Worm (Caenorhabditis elegans) whole organism, late embryonic: ENCODE data around the gene R07E5.4.

Source experiments
- C08G9.2 ChIP-seq: sonication (generic microtip); optimal IDR thresholded peaks from 2 replicates; lab custom pipeline; 2016; ENCODE audit warnings: mild to moderate bottlenecking, missing genetic modification characterization, moderate library complexity, missing compliant biosample characterization
- C38D4.7 ChIP-seq: fragments of 200-800 bp; sonication (Bioruptor generic); optimal IDR thresholded peaks from 2 replicates; lab custom pipeline; 2018; ENCODE audit warnings: mild to moderate bottlenecking, missing genetic modification characterization, moderate library complexity, missing compliant biosample characterization
- F13H6.1 ChIP-seq: sonication (generic microtip); optimal IDR thresholded peaks from 2 replicates; lab custom pipeline; 2016; ENCODE audit warnings: missing genetic modification characterization, missing compliant biosample characterization
- K02D7.2 ChIP-seq: sonication (generic microtip); optimal IDR thresholded peaks from 2 replicates; lab custom pipeline; 2017; ENCODE audit warnings: mild to moderate bottlenecking, missing genetic modification characterization, missing compliant biosample characterization
- T23F11.4 ChIP-seq: fragments of 200-800 bp; sonication (Bioruptor generic); optimal IDR thresholded peaks from 2 replicates; lab custom pipeline; 2018; ENCODE audit warnings: mild to moderate bottlenecking, missing genetic modification characterization, missing compliant biosample characterization
- ahr-1 ChIP-seq: sonication (generic microtip); optimal IDR thresholded peaks from 2 replicates; lab custom pipeline; 2016; ENCODE audit warnings: missing genetic modification characterization, missing compliant biosample characterization
- ceh-14 ChIP-seq: sonication (generic microtip); optimal IDR thresholded peaks from 2 replicates; lab custom pipeline; 2016; ENCODE audit warnings: missing genotype, missing genetic modification characterization, missing compliant biosample characterization
- ceh-18 ChIP-seq: sonication (generic microtip); optimal IDR thresholded peaks from 2 replicates; lab custom pipeline; 2016; ENCODE audit warnings: missing genetic modification characterization, missing compliant biosample characterization
- ceh-2 ChIP-seq: sonication (generic microtip); optimal IDR thresholded peaks from 2 replicates; lab custom pipeline; 2016; ENCODE audit warnings: missing genotype, missing genetic modification characterization, missing compliant biosample characterization
- ceh-24 ChIP-seq: sonication (generic microtip); optimal IDR thresholded peaks from 2 replicates; lab custom pipeline; 2016; ENCODE audit warnings: mild to moderate bottlenecking, missing genetic modification characterization, missing compliant biosample characterization
- ceh-31 ChIP-seq: sonication (generic microtip); optimal IDR thresholded peaks from 2 replicates; lab custom pipeline; 2016; ENCODE audit warnings: missing genetic modification characterization, missing compliant biosample characterization
- ceh-34 ChIP-seq: sonication (generic microtip); optimal IDR thresholded peaks from 2 replicates; lab custom pipeline; 2016; ENCODE audit warnings: mild to moderate bottlenecking, missing genetic modification characterization, missing compliant biosample characterization
- ceh-45 ChIP-seq: fragments of 200-800 bp; sonication (Bioruptor generic); IDR thresholded peaks from 2 replicates; pipeline ENCODE4 v1.3.6; 2022; ENCODE audit warnings: missing genetic modification reagents, missing genetic modification characterization, missing compliant biosample characterization
- ceh-6 ChIP-seq: fragments of 200-800 bp; sonication (Bioruptor generic); optimal IDR thresholded peaks from 2 replicates; lab custom pipeline; 2018; ENCODE audit warnings: mild to moderate bottlenecking, missing genetic modification characterization, missing compliant biosample characterization
- che-1 ChIP-seq: sonication (generic microtip); optimal IDR thresholded peaks from 2 replicates; lab custom pipeline; 2016; ENCODE audit warnings: mild to moderate bottlenecking, missing genetic modification characterization, missing compliant biosample characterization
- dmd-4 ChIP-seq: sonication (generic microtip); optimal IDR thresholded peaks from 2 replicates; lab custom pipeline; 2016; ENCODE audit warnings: borderline replicate concordance, missing genetic modification characterization, missing compliant biosample characterization
- dve-1 ChIP-seq: sonication (generic microtip); optimal IDR thresholded peaks from 2 replicates; lab custom pipeline; 2017; ENCODE audit warnings: antibody characterized with exemption, mild to moderate bottlenecking, missing genetic modification characterization, missing compliant biosample characterization
- elt-2 ChIP-seq: sonication (generic microtip); optimal IDR thresholded peaks from 2 replicates; lab custom pipeline; 2016; ENCODE audit warnings: missing genetic modification reagents, missing genetic modification characterization, missing compliant biosample characterization
- eyg-1 ChIP-seq: sonication (generic microtip); optimal IDR thresholded peaks from 2 replicates; lab custom pipeline; 2016; ENCODE audit warnings: missing genotype, missing genetic modification characterization, missing compliant biosample characterization
- fax-1 ChIP-seq: sonication (generic microtip); optimal IDR thresholded peaks from 2 replicates; lab custom pipeline; 2016; ENCODE audit warnings: missing genotype, missing genetic modification characterization, missing compliant biosample characterization
- fkh-6 ChIP-seq: sonication (generic microtip); optimal IDR thresholded peaks from 2 replicates; lab custom pipeline; 2016; ENCODE audit warnings: missing genetic modification characterization, missing compliant biosample characterization
- gmeb-2 ChIP-seq: sonication (generic microtip); optimal IDR thresholded peaks from 2 replicates; lab custom pipeline; 2016; ENCODE audit warnings: missing genetic modification characterization, inconsistent platforms, missing compliant biosample characterization
- hlh-13 ChIP-seq: fragments of 200-800 bp; sonication (Bioruptor generic); optimal IDR thresholded peaks from 2 replicates; lab custom pipeline; 2018; ENCODE audit warnings: mild to moderate bottlenecking, missing genetic modification characterization, missing compliant biosample characterization
- hlh-15 ChIP-seq: sonication (generic microtip); optimal IDR thresholded peaks from 2 replicates; lab custom pipeline; 2016; ENCODE audit warnings: missing genetic modification characterization, missing compliant biosample characterization
- hlh-6 ChIP-seq: sonication (generic microtip); optimal IDR thresholded peaks from 2 replicates; lab custom pipeline; 2016; ENCODE audit warnings: missing genotype, missing genetic modification characterization, missing compliant biosample characterization
- hlh-8 ChIP-seq: sonication (generic microtip); optimal IDR thresholded peaks from 2 replicates; lab custom pipeline; 2016; ENCODE audit warnings: missing genotype, missing genetic modification characterization, missing compliant biosample characterization
- lim-6 ChIP-seq: sonication (generic microtip); optimal IDR thresholded peaks from 2 replicates; lab custom pipeline; 2016; ENCODE audit warnings: missing genetic modification characterization, missing compliant biosample characterization
- lin-11 ChIP-seq: fragments of 200-800 bp; sonication (Bioruptor generic); optimal IDR thresholded peaks from 2 replicates; lab custom pipeline; 2018; ENCODE audit warnings: mild to moderate bottlenecking, missing genetic modification characterization, missing compliant biosample characterization
- madf-2 ChIP-seq: sonication (generic microtip); optimal IDR thresholded peaks from 2 replicates; lab custom pipeline; 2017; ENCODE audit warnings: missing genetic modification characterization, missing compliant biosample characterization
- nfya-1 ChIP-seq: sonication (generic microtip); optimal IDR thresholded peaks from 2 replicates; lab custom pipeline; 2017; ENCODE audit warnings: missing genetic modification characterization, mild to moderate bottlenecking, missing compliant biosample characterization, antibody characterized with exemption, moderate library complexity
- nhr-232 ChIP-seq: sonication (generic microtip); optimal IDR thresholded peaks from 2 replicates; lab custom pipeline; 2016; ENCODE audit warnings: missing genetic modification characterization, missing compliant biosample characterization
- pat-9 ChIP-seq: fragments of 200-800 bp; sonication (Bioruptor generic); optimal IDR thresholded peaks from 2 replicates; lab custom pipeline; 2018; ENCODE audit warnings: mild to moderate bottlenecking, missing genetic modification characterization, moderate library complexity, missing compliant biosample characterization
- pha-2 ChIP-seq: sonication (generic microtip); optimal IDR thresholded peaks from 2 replicates; lab custom pipeline; 2017; ENCODE audit warnings: mild to moderate bottlenecking, missing genetic modification characterization, missing compliant biosample characterization
- pqm-1 ChIP-seq: sonication (generic microtip); optimal IDR thresholded peaks from 2 replicates; lab custom pipeline; 2016; ENCODE audit warnings: missing genetic modification characterization, missing compliant biosample characterization
- ref-2 ChIP-seq: sonication (generic microtip); optimal IDR thresholded peaks from 2 replicates; lab custom pipeline; 2016; ENCODE audit warnings: missing genetic modification characterization, missing compliant biosample characterization
- rnt-1 ChIP-seq: sonication (generic microtip); optimal IDR thresholded peaks from 2 replicates; lab custom pipeline; 2016; ENCODE audit warnings: missing genetic modification characterization, missing compliant biosample characterization
- sdc-2 ChIP-seq: sonication (generic microtip); optimal IDR thresholded peaks from 2 replicates; lab custom pipeline; 2016; ENCODE audit warnings: missing genotype, missing genetic modification characterization, missing compliant biosample characterization
- sox-2 ChIP-seq: fragments of 200-800 bp; sonication (Bioruptor generic); IDR thresholded peaks from 2 replicates; pipeline ENCODE4 v1.3.6; 2022; ENCODE audit warnings: missing genetic modification reagents, missing genetic modification characterization, missing compliant biosample characterization
- sox-4 ChIP-seq: sonication (generic microtip); optimal IDR thresholded peaks from 2 replicates; lab custom pipeline; 2017; ENCODE audit warnings: mild to moderate bottlenecking, missing genetic modification characterization, inconsistent platforms, missing compliant biosample characterization
- syd-9 ChIP-seq: sonication (generic microtip); optimal IDR thresholded peaks from 2 replicates; lab custom pipeline; 2016; ENCODE audit warnings: mild to moderate bottlenecking, missing genetic modification characterization, moderate library complexity, missing compliant biosample characterization
- tbx-2 ChIP-seq: sonication (generic microtip); optimal IDR thresholded peaks from 2 replicates; lab custom pipeline; 2016; ENCODE audit warnings: missing genetic modification characterization, missing compliant biosample characterization
- ttx-3 ChIP-seq: sonication (generic microtip); optimal IDR thresholded peaks from 2 replicates; lab custom pipeline; 2016; ENCODE audit warnings: missing genetic modification reagents, missing genetic modification characterization, missing compliant biosample characterization
- unc-3 ChIP-seq, 2 experiments: fragments of 200-800 bp in 1 of 2; sonication (Bioruptor generic) in 1 of 2; sonication (generic microtip) in 1 of 2; conservative IDR thresholded peaks in 1 of 2; optimal IDR thresholded peaks in 1 of 2; 2 replicates each; pipeline versions ENCODE4 v1.3.6 to Lab custom; 2016 to 2022; ENCODE audit warnings: missing compliant biosample characterization in 2 of 2, missing genetic modification characterization in 2 of 2, missing genetic modification reagents in 1 of 2
- unc-42 ChIP-seq: sonication (generic microtip); optimal IDR thresholded peaks from 2 replicates; lab custom pipeline; 2016; ENCODE audit warnings: missing genotype, missing genetic modification characterization, missing compliant biosample characterization
- unc-86 ChIP-seq: sonication (generic microtip); optimal IDR thresholded peaks from 2 replicates; lab custom pipeline; 2016; ENCODE audit warnings: missing genetic modification characterization, missing compliant biosample characterization
- zip-5 ChIP-seq: sonication (generic microtip); optimal IDR thresholded peaks from 2 replicates; lab custom pipeline; 2016; ENCODE audit warnings: missing genetic modification characterization, missing compliant biosample characterization
- ztf-16 ChIP-seq: sonication (generic microtip); optimal IDR thresholded peaks from 2 replicates; lab custom pipeline; 2017; ENCODE audit warnings: missing genetic modification characterization, missing compliant biosample characterization

The R07E5.4 gene

ce11 chrIII:4369381-4369809 is 25.2 kb upstream of the R07E5.4 start:
- TF ChIP-seq K02D7.2 (peak; percentile 44), sox-2 (GFP tag; lab: Robert Waterston, UW) (peak; percentile 49; the same call in 1 of the 2 replicates), C08G9.2 (tag; lab: Kevin White, UChicago) (peak; percentile 10), ceh-34 (tag; lab: Kevin White, UChicago) (peak; percentile 59), unc-42 (tag; lab: Kevin White, UChicago) (peak; percentile 3), ref-2 (tag; lab: Kevin White, UChicago) (peak; percentile 57), ceh-24 (tag; lab: Kevin White, UChicago) (peak; percentile 16), sdc-2 (tag; lab: Kevin White, UChicago) (peak; percentile 56), ceh-14 (peak; percentile 57), hlh-15 (tag; lab: Kevin White, UChicago) (peak; percentile 36), ceh-2 (tag; lab: Kevin White, UChicago) (peak; percentile 29), hlh-13 (GFP tag; lab: Kevin White, UChicago) (peak; percentile 51), ceh-6 (GFP tag; lab: Kevin White, UChicago) (peak; percentile 58), T23F11.4 (peak; percentile 33), pha-2 (tag; lab: Kevin White, UChicago) (peak; percentile 69), fax-1 (peak; percentile 20), nfya-1 (tag; lab: Kevin White, UChicago) (peak; percentile 26), fkh-6 (tag; lab: Kevin White, UChicago) (peak; percentile 33), lim-6 (tag; lab: Kevin White, UChicago) (peak; percentile 22), rnt-1 (tag; lab: Kevin White, UChicago) (peak; percentile 48), gmeb-2 (tag; lab: Kevin White, UChicago) (peak; percentile 52), unc-3 (GFP tag; conservative IDR thresholded peaks at IDR 0.05; lab: Robert Waterston, UW) (peak; percentile 30; the same call in 1 of the 2 replicates), unc-3 (tag; optimal IDR thresholded peaks at IDR 0.05; lab: Kevin White, UChicago) (peak; percentile 54), sox-4 (peak; percentile 30), ceh-31 (tag; lab: Kevin White, UChicago) (peak; percentile 29), ttx-3 (tag; lab: Kevin White, UChicago) (peak; percentile 61), hlh-6 (tag; lab: Kevin White, UChicago) (peak; percentile 74), syd-9 (tag; lab: Kevin White, UChicago) (peak; percentile 72), hlh-8 (tag; lab: Kevin White, UChicago) (peak; percentile 38), ceh-18 (peak; percentile 69), pqm-1 (tag; lab: Kevin White, UChicago) (peak; percentile 15), lin-11 (tag; lab: Kevin White, UChicago) (peak; percentile 48), che-1 (tag; lab: Kevin White, UChicago) (peak; percentile 68), C38D4.7 (GFP tag; lab: Kevin White, UChicago) (peak; percentile 49), zip-5 (tag; lab: Kevin White, UChicago) (peak; percentile 19), ztf-16 (tag; lab: Kevin White, UChicago) (peak; percentile 50), F13H6.1 (tag; lab: Kevin White, UChicago) (peak; percentile 31), dmd-4 (tag; lab: Kevin White, UChicago) (peak; percentile 33), tbx-2 (peak; percentile 61), ahr-1 (peak; percentile 35), pat-9 (tag; lab: Kevin White, UChicago) (peak; percentile 56), eyg-1 (tag; lab: Kevin White, UChicago) (peak; percentile 44), dve-1 (tag; lab: Kevin White, UChicago) (peak; percentile 18), unc-86 (tag; lab: Kevin White, UChicago) (peak; percentile 33), nhr-232 (tag; lab: Kevin White, UChicago) (peak; percentile 45), madf-2 (tag; lab: Kevin White, UChicago) (peak; percentile 32), ceh-45 (GFP tag; lab: Robert Waterston, UW) (peak; percentile 69; the same call in 1 of the 2 replicates), elt-2 (tag; lab: Kevin White, UChicago) (peak; percentile 76)
